Worm (Caenorhabditis elegans): ENCODE measurements around the gene F56H9.9.

Gene F56H9.9

DNA sequence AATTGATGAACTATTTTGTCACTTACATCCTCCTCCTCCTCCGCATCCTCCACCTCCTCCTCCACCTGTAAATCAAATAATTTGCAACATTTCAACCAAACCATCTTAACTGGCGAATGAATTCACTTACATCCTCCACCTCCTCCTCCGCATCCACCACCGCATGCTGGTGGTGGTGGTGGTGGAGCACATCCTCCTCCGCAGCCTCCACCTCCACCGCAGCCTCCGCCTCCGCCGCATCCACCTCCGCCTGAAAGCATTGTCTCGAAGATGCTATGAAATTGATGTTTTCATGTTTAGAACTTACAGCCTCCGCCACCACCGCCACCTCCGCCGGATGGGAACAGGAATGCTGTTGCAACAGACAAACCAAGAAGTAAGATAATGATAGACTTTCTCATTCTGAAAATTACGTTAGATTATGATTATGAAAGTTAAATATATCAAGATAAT lies 47.8 kb downstream of the F56H9.9 start, which contains the start of gene grl-23:
grl-23 (minus strand) TSS at position 403 of the 453 bp plus-strand sequence.
- TF ChIP-seq ceh-13 (GFP tag; optimal IDR thresholded peaks at IDR 0.05): no peak
- TF ChIP-seq scrt-1 (GFP tag; IDR thresholded peaks at IDR 0.05): no peak
- TF ChIP-seq tbx-11 (GFP tag; IDR thresholded peaks at IDR 0.05): no peak
- TF ChIP-seq hmg-4 (GFP tag; optimal IDR thresholded peaks at IDR 0.05): no peak

DNA sequence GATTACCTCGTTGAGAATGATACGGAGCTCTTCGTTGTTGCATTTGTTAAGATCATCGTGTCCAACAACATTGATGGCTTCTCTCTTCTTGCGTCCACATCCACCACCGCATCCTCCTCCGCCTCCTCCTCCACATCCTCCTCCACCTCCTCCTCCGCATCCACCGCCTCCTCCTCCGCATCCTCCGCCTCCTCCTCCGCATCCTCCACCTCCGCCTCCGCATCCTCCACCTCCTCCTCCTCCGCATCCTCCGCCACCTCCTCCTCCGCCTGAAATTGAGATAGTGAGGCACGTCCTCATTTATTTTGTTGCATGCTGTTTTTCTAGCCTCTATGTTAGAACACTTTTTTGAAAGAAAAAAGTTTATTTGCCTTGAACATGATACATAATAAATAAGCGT lies 48.4 kb downstream of the F56H9.9 start:
- no peak for TF ChIP-seq ceh-13 (GFP tag; optimal IDR thresholded peaks at IDR 0.05)
- TF ChIP-seq ceh-36 (tag; optimal IDR thresholded peaks at IDR 0.05): no peak
- no peak for TF ChIP-seq aly-1 (tag; optimal IDR thresholded peaks at IDR 0.05)
- TF ChIP-seq F13C5.2 (tag; optimal IDR thresholded peaks at IDR 0.05): no peak
- TF ChIP-seq hmbx-1 (tag; optimal IDR thresholded peaks at IDR 0.05): no peak
- no peak for TF ChIP-seq ama-1 (optimal IDR thresholded peaks at IDR 0.05)
- no peak for TF ChIP-seq hmg-4 (GFP tag; optimal IDR thresholded peaks at IDR 0.05)
- TF ChIP-seq pes-1 (GFP tag; IDR thresholded peaks at IDR 0.05): no peak

Data from whole organism, early embryonic.